Worm (Caenorhabditis elegans) whole organism, young adult: ENCODE measurements around the gene F59A6.11.

Experiments used
- B0035.1 ChIP-seq: sonication (generic microtip); optimal IDR thresholded peaks from 2 replicates; lab custom pipeline; 2016; ENCODE audit warnings: missing genetic modification characterization, mild to moderate bottlenecking, missing compliant biosample characterization, missing genotype, missing genetic modification reagents
- B0336.3 ChIP-seq: fragments of 200-800 bp; sonication (Bioruptor generic); IDR thresholded peaks from 2 replicates; pipeline ENCODE4 v1.3.6; 2022; ENCODE audit warnings: missing genetic modification characterization, missing compliant biosample characterization
- D2030.7 ChIP-seq: fragments of 200-800 bp; sonication (Bioruptor generic); IDR thresholded peaks from 2 replicates; pipeline ENCODE4 v1.3.6; 2022; ENCODE audit warnings: missing genetic modification reagents, missing genetic modification characterization, missing compliant biosample characterization
- F39B2.1 ChIP-seq: fragments of 200-800 bp; sonication (Bioruptor generic); IDR thresholded peaks from 2 replicates; pipeline ENCODE4 v1.3.6; 2022; ENCODE audit warnings: missing genetic modification reagents, missing genetic modification characterization, missing compliant biosample characterization
- F52B5.7 ChIP-seq: sonication (generic microtip); optimal IDR thresholded peaks from 2 replicates; lab custom pipeline; 2016; ENCODE audit warnings: mild to moderate bottlenecking, missing genetic modification characterization, missing compliant biosample characterization
- K11D2.4 ChIP-seq: fragments of 200-800 bp; sonication (Bioruptor generic); IDR thresholded peaks from 2 replicates; pipeline ENCODE4 v1.3.6; 2022; ENCODE audit warnings: missing genetic modification reagents, missing genetic modification characterization, missing compliant biosample characterization
- K12H6.12 ChIP-seq: fragments of 200-800 bp; sonication (Bioruptor generic); optimal IDR thresholded peaks from 2 replicates; lab custom pipeline; 2018; ENCODE audit warnings: mild to moderate bottlenecking, missing genetic modification characterization, missing compliant biosample characterization
- T07F8.4 ChIP-seq: sonication (generic microtip); optimal IDR thresholded peaks from 2 replicates; lab custom pipeline; 2016; ENCODE audit warnings: mild to moderate bottlenecking, missing genetic modification characterization, moderate library complexity, missing compliant biosample characterization
- T26A5.8 ChIP-seq: sonication (generic microtip); optimal IDR thresholded peaks from 2 replicates; lab custom pipeline; 2016; ENCODE audit warnings: missing genetic modification characterization, missing compliant biosample characterization
- Y56A3A.18 ChIP-seq: fragments of 200-800 bp; sonication (Bioruptor generic); IDR thresholded peaks from 2 replicates; pipeline ENCODE4 v1.3.6; 2022; ENCODE audit warnings: missing genetic modification reagents, missing genetic modification characterization, missing compliant biosample characterization
- ZK185.1 ChIP-seq: sonication (generic microtip); optimal IDR thresholded peaks from 2 replicates; lab custom pipeline; 2016; ENCODE audit warnings: mild to moderate bottlenecking, missing genetic modification characterization, missing compliant biosample characterization; ENCODE audit not compliant: poor library complexity, severe bottlenecking
- aptf-2 ChIP-seq: fragments of 200-800 bp; sonication (Bioruptor generic); conservative IDR thresholded peaks from 2 replicates; pipeline ENCODE4 v1.3.6; 2022; ENCODE audit warnings: missing genetic modification reagents, missing genetic modification characterization, missing compliant biosample characterization
- aptf-3 ChIP-seq: fragments of 200-800 bp; sonication (Bioruptor generic); IDR thresholded peaks from 2 replicates; pipeline ENCODE4 v1.3.6; 2022; ENCODE audit warnings: missing genetic modification characterization, missing compliant biosample characterization
- attf-3 ChIP-seq: fragments of 200-800 bp; sonication (Bioruptor generic); conservative IDR thresholded peaks from 2 replicates; pipeline ENCODE4 v1.3.6; 2022; ENCODE audit warnings: missing genetic modification reagents, missing genetic modification characterization, missing compliant biosample characterization
- attf-5 ChIP-seq: fragments of 200-800 bp; sonication (Bioruptor generic); optimal IDR thresholded peaks from 2 replicates; lab custom pipeline; 2018; ENCODE audit warnings: mild to moderate bottlenecking, missing genetic modification characterization, missing compliant biosample characterization
- bed-1 ChIP-seq: fragments of 200-800 bp; sonication (Bioruptor generic); IDR thresholded peaks from 2 replicates; pipeline ENCODE4 v1.3.6; 2022; ENCODE audit warnings: missing genetic modification reagents, missing genetic modification characterization, missing compliant biosample characterization
- cebp-1 ChIP-seq, 2 experiments: fragments of 200-800 bp in 1 of 2; sonication (Bioruptor generic) in 1 of 2; sonication (generic microtip) in 1 of 2; IDR thresholded peaks in 1 of 2; optimal IDR thresholded peaks in 1 of 2; 2 replicates each; pipeline versions ENCODE4 v1.3.6 to Lab custom; 2017 to 2022; ENCODE audit warnings: missing compliant biosample characterization in 2 of 2, missing genetic modification characterization in 2 of 2, mild to moderate bottlenecking in 1 of 2, missing genetic modification reagents in 1 of 2, moderate library complexity in 1 of 2
- dpff-1 ChIP-seq: sonication (generic microtip); optimal IDR thresholded peaks from 2 replicates; lab custom pipeline; 2017; ENCODE audit warnings: mild to moderate bottlenecking, missing genetic modification characterization, missing compliant biosample characterization
- dpl-1 ChIP-seq: fragments of 150-350 bp; optimal IDR thresholded peaks from 2 replicates; lab custom pipeline; 2014; ENCODE audit warnings: missing biosample characterization, missing genetic modification reagents, missing genetic modification characterization
- egrh-3 ChIP-seq: fragments of 200-800 bp; sonication (Bioruptor generic); IDR thresholded peaks from 2 replicates; pipeline ENCODE4 v1.3.6; 2022; ENCODE audit warnings: missing genetic modification reagents, missing genetic modification characterization, missing compliant biosample characterization
- ekl-4 ChIP-seq: fragments of 200-800 bp; sonication (Bioruptor generic); IDR thresholded peaks from 2 replicates; pipeline ENCODE4 v1.3.6; 2022; ENCODE audit warnings: missing genetic modification reagents, missing genetic modification characterization, missing compliant biosample characterization
- gei-17 ChIP-seq: fragments of 200-800 bp; sonication (Bioruptor generic); optimal IDR thresholded peaks from 2 replicates; lab custom pipeline; 2018; ENCODE audit warnings: mild to moderate bottlenecking, missing genetic modification characterization, missing compliant biosample characterization
- hlh-26 ChIP-seq: fragments of 200-800 bp; sonication (Bioruptor generic); conservative IDR thresholded peaks from 2 replicates; pipeline ENCODE4 v1.3.6; 2022; ENCODE audit warnings: missing genetic modification reagents, missing genetic modification characterization, missing compliant biosample characterization
- hrde-1 ChIP-seq: sonication (generic microtip); optimal IDR thresholded peaks from 2 replicates; lab custom pipeline; 2016; ENCODE audit warnings: missing genetic modification characterization, mild to moderate bottlenecking, missing compliant biosample characterization, moderate library complexity, missing genotype, missing genetic modification reagents, borderline replicate concordance
- lag-1 ChIP-seq: fragments of 200-800 bp; sonication (Bioruptor generic); IDR thresholded peaks from 2 replicates; pipeline ENCODE4 v1.3.6; 2022; ENCODE audit warnings: missing genetic modification reagents, missing genetic modification characterization, missing compliant biosample characterization
- let-526 ChIP-seq: fragments of 200-800 bp; sonication (Bioruptor generic); IDR thresholded peaks from 2 replicates; pipeline ENCODE4 v1.3.6; 2022; ENCODE audit warnings: missing genetic modification reagents, missing genetic modification characterization, missing compliant biosample characterization
- let-607 ChIP-seq, 2 experiments: fragments of 200-800 bp in 1 of 2; sonication (Bioruptor generic) in 1 of 2; sonication (generic microtip) in 1 of 2; optimal IDR thresholded peaks; 2 replicates each; lab custom pipeline; 2016 to 2018; ENCODE audit warnings: mild to moderate bottlenecking in 2 of 2, missing compliant biosample characterization in 2 of 2, missing genetic modification characterization in 2 of 2, moderate library complexity in 2 of 2, missing genotype in 1 of 2
- lin-54 ChIP-seq: fragments of 200-800 bp; sonication (Bioruptor generic); optimal IDR thresholded peaks from 2 replicates; lab custom pipeline; 2018; ENCODE audit warnings: mild to moderate bottlenecking, missing genetic modification characterization, missing compliant biosample characterization
- lir-1 ChIP-seq: fragments of 200-800 bp; sonication (Bioruptor generic); conservative IDR thresholded peaks from 2 replicates; pipeline ENCODE4 v1.3.6; 2022; ENCODE audit warnings: missing genetic modification reagents, missing genetic modification characterization, missing compliant biosample characterization
- madf-6 ChIP-seq: fragments of 200-800 bp; sonication (Bioruptor generic); IDR thresholded peaks from 2 replicates; pipeline ENCODE4 v1.3.6; 2022; ENCODE audit warnings: missing genetic modification reagents, missing genetic modification characterization, missing compliant biosample characterization
- nfyb-1 ChIP-seq: fragments of 200-800 bp; sonication (Bioruptor generic); IDR thresholded peaks from 2 replicates; pipeline ENCODE4 v1.3.6; 2022; ENCODE audit warnings: missing genetic modification reagents, missing genetic modification characterization, missing compliant biosample characterization
- nhr-179 ChIP-seq: sonication (generic microtip); optimal IDR thresholded peaks from 2 replicates; lab custom pipeline; 2016; ENCODE audit warnings: mild to moderate bottlenecking, missing genetic modification characterization, missing compliant biosample characterization
- nhr-80 ChIP-seq: sonication (generic microtip); optimal IDR thresholded peaks from 2 replicates; lab custom pipeline; 2016; ENCODE audit warnings: missing genetic modification characterization, missing compliant biosample characterization
- rec-8 ChIP-seq, 2 experiments: sonication (generic microtip); optimal IDR thresholded peaks; 2 replicates each; lab custom pipeline; 2016; ENCODE audit warnings: mild to moderate bottlenecking in 2 of 2, missing genetic modification characterization in 2 of 2, missing genetic modification reagents in 2 of 2, missing genotype in 2 of 2, missing biosample characterization in 1 of 2, missing compliant biosample characterization in 1 of 2, moderate library complexity in 1 of 2
- repo-1 ChIP-seq: sonication (generic microtip); optimal IDR thresholded peaks from 2 replicates; lab custom pipeline; 2017; ENCODE audit warnings: mild to moderate bottlenecking, missing genetic modification characterization, missing compliant biosample characterization
- sea-2 ChIP-seq: fragments of 200-800 bp; sonication (Bioruptor generic); IDR thresholded peaks from 2 replicates; pipeline ENCODE4 v1.3.6; 2022; ENCODE audit warnings: missing genetic modification characterization, missing compliant biosample characterization
- snpc-1.1 ChIP-seq: sonication (generic microtip); optimal IDR thresholded peaks from 2 replicates; lab custom pipeline; 2017; ENCODE audit warnings: missing genetic modification characterization, mild to moderate bottlenecking, missing compliant biosample characterization, antibody characterized with exemption, moderate library complexity, missing genotype, missing genetic modification reagents; ENCODE audit not compliant: insufficient read depth
- snpc-3.4 ChIP-seq: sonication (generic microtip); optimal IDR thresholded peaks from 2 replicates; lab custom pipeline; 2017; ENCODE audit warnings: missing genetic modification characterization, mild to moderate bottlenecking, missing compliant biosample characterization, antibody characterized with exemption, moderate library complexity, missing genotype, missing genetic modification reagents
- sptf-2 ChIP-seq: fragments of 200-800 bp; sonication (Bioruptor generic); optimal IDR thresholded peaks from 2 replicates; lab custom pipeline; 2018; ENCODE audit warnings: mild to moderate bottlenecking, missing genetic modification characterization, missing compliant biosample characterization
- tbx-9 ChIP-seq: sonication (generic microtip); optimal IDR thresholded peaks from 2 replicates; lab custom pipeline; 2016; ENCODE audit warnings: borderline replicate concordance, missing genetic modification characterization, inconsistent platforms, missing compliant biosample characterization
- unc-130 ChIP-seq: sonication (generic microtip); optimal IDR thresholded peaks from 2 replicates; lab custom pipeline; 2016; ENCODE audit warnings: missing genetic modification reagents, missing genetic modification characterization, missing compliant biosample characterization
- unc-62 ChIP-seq: fragments of 150-350 bp; optimal IDR thresholded peaks from 2 replicates; lab custom pipeline; 2014; ENCODE audit warnings: missing biosample characterization, missing genetic modification reagents, missing genetic modification characterization
- zfh-2 ChIP-seq: fragments of 200-800 bp; sonication (Bioruptor generic); conservative IDR thresholded peaks from 2 replicates; pipeline ENCODE4 v1.3.6; 2022; ENCODE audit warnings: missing genetic modification reagents, missing genetic modification characterization, missing compliant biosample characterization
- ztf-25 ChIP-seq: fragments of 200-800 bp; sonication (Bioruptor generic); IDR thresholded peaks from 2 replicates; pipeline ENCODE4 v1.3.6; 2022; ENCODE audit warnings: missing genetic modification reagents, missing genetic modification characterization, missing compliant biosample characterization
- ztf-3 ChIP-seq: fragments of 200-800 bp; sonication (Bioruptor generic); optimal IDR thresholded peaks from 2 replicates; lab custom pipeline; 2018; ENCODE audit warnings: mild to moderate bottlenecking, missing genetic modification characterization, missing compliant biosample characterization

The F59A6.11 gene

DNA sequence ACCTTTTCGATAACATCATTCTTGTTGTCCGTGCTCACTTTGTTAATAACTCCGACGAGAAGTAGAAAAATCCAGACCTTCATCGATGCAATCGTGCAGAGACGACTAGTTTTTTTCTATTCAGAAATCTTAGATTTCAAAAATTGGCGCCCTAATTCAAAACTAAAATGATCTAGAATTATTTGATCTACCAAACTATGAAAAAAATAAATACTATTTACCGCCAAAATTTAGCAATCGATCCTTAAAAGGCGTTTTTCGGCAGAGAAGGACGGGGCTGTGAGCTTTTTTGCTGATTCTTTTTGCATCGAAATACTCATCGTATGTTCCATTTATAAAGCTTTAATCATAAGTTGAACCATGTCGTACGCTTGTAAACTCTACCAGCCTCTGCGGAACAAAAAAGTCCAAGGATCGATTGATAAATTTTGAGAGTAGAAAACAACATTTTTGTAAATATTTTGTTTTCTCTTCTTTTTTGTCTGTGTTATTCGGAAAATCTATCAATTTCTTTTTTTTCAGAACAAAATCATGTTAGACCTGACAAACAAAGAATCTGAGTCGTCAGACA lies 49.1 kb downstream of the F59A6.11 start, which contains the start of the genes try-1 and zyg-12 (continued):
- TF ChIP-seq Y56A3A.18 (GFP tag; lab: Robert Waterston, UW) (no peak), tbx-9 (tag; lab: Kevin White, UChicago) (no peak), K11D2.4 (GFP tag; lab: Robert Waterston, UW) (no peak), B0035.1 (tag; lab: Kevin White, UChicago) (no peak), let-526 (GFP tag; lab: Robert Waterston, UW) (no peak), dpl-1 (peak; percentile 16)

DNA sequence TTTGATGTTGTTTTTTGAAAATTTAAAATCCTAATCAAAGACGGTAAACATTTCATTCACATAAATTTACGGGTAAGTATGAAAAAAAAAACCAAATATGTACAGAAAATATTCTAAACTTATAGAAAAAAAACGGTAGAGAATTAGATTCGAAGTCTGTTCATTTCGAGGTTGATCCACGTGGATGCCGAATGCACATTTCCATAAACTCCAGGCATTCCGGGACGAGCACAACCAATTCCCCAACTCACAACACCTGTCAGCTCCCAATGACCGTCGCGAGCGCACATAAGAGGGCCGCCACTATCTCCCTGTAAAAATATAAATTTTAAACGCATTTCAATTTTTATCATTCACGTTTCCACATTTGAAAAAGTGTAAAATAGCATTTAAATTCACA lies 50.4 kb downstream of the F59A6.11 start:
- TF ChIP-seq K11D2.4 (GFP tag; lab: Robert Waterston, UW): no peak
- no peak for TF ChIP-seq aptf-2
- no peak for TF ChIP-seq zfh-2 (GFP tag; lab: Robert Waterston, UW)
- no peak for TF ChIP-seq unc-130
- no peak for TF ChIP-seq unc-62
- no peak for TF ChIP-seq F52B5.7 (tag; lab: Kevin White, UChicago)
- no peak for TF ChIP-seq rec-8 (tag; optimal IDR thresholded peaks at IDR 0.05; lab: Kevin White, UChicago)
- no peak for TF ChIP-seq D2030.7 (GFP tag; lab: Robert Waterston, UW)
- TF ChIP-seq nfyb-1 (GFP tag; lab: Robert Waterston, UW): 0 out of 2 replicates have a peak, but pooled peaks have one; percentile 10
- no peak for TF ChIP-seq gei-17 (GFP tag; lab: Kevin White, UChicago)
- no peak for TF ChIP-seq ZK185.1
- no peak for TF ChIP-seq B0035.1 (tag; lab: Kevin White, UChicago)
- TF ChIP-seq attf-3 (GFP tag; lab: Robert Waterston, UW): no peak
- no peak for TF ChIP-seq egrh-3 (GFP tag; lab: Robert Waterston, UW)
- no peak for TF ChIP-seq nhr-179
- TF ChIP-seq lir-1 (GFP tag; lab: Robert Waterston, UW): no peak
- TF ChIP-seq madf-6 (GFP tag; lab: Robert Waterston, UW): peak; percentile 43
- no peak for TF ChIP-seq ztf-3 (GFP tag; lab: Kevin White, UChicago)
- TF ChIP-seq snpc-3.4 (tag; lab: Kevin White, UChicago): peak; percentile 46
- TF ChIP-seq dpff-1 (tag; lab: Kevin White, UChicago): no peak
- no peak for TF ChIP-seq T26A5.8
- TF ChIP-seq ztf-25 (GFP tag; lab: Robert Waterston, UW): no peak
- TF ChIP-seq T07F8.4 (tag; lab: Kevin White, UChicago): no peak
- no peak for TF ChIP-seq K12H6.12 (tag; lab: Kevin White, UChicago)
- TF ChIP-seq lag-1 (GFP tag; lab: Robert Waterston, UW): no peak
- no peak for TF ChIP-seq nhr-80 (tag; lab: Kevin White, UChicago)
- no peak for TF ChIP-seq cebp-1 (GFP tag; IDR thresholded peaks at IDR 0.05; lab: Robert Waterston, UW)
- TF ChIP-seq cebp-1 (tag; optimal IDR thresholded peaks at IDR 0.05; lab: Kevin White, UChicago): no peak
- no peak for TF ChIP-seq lin-54
- TF ChIP-seq hlh-26 (GFP tag; lab: Robert Waterston, UW): no peak
- no peak for TF ChIP-seq sea-2 (GFP tag; lab: Robert Waterston, UW)
- TF ChIP-seq attf-5 (GFP tag; lab: Kevin White, UChicago): no peak
- no peak for TF ChIP-seq aptf-3 (GFP tag; lab: Robert Waterston, UW)
- no peak for TF ChIP-seq sptf-2 (GFP tag; lab: Kevin White, UChicago)
- no peak for TF ChIP-seq snpc-1.1 (tag; lab: Kevin White, UChicago)
- TF ChIP-seq bed-1: no peak
- TF ChIP-seq ekl-4 (GFP tag; lab: Robert Waterston, UW): 0 out of 2 replicates have a peak, but pooled peaks have one; percentile 17
- peak; percentile 63 for TF ChIP-seq repo-1 (tag; lab: Kevin White, UChicago)
- no peak for TF ChIP-seq F39B2.1 (GFP tag; lab: Robert Waterston, UW)
- TF ChIP-seq let-607 (tag; optimal IDR thresholded peaks at IDR 0.05; lab: Kevin White, UChicago): no peak
- TF ChIP-seq B0336.3 (GFP tag; lab: Robert Waterston, UW): peak; percentile 62; the same call in 1 of the 2 replicates
- peak; percentile 13 for TF ChIP-seq hrde-1 (tag; lab: Kevin White, UChicago)
